Worm (Caenorhabditis elegans) whole organism, L4 larva: Measurements from ENCODE around the gene W08G11.5.

Experiments used
- D1046.2 ChIP-seq: fragments of 200-800 bp; sonication (Bioruptor generic); IDR thresholded peaks from 2 replicates; pipeline ENCODE4 v1.3.6; 2022; ENCODE audit warnings: missing genetic modification characterization, missing compliant biosample characterization
- F10B5.3 ChIP-seq: sonication (generic microtip); optimal IDR thresholded peaks from 2 replicates; lab custom pipeline; 2016; ENCODE audit warnings: mild to moderate bottlenecking, missing genetic modification characterization, missing compliant biosample characterization
- F26F4.8 ChIP-seq: fragments of 200-800 bp; sonication (Bioruptor generic); conservative IDR thresholded peaks from 2 replicates; pipeline ENCODE4 v1.3.6; 2022; ENCODE audit warnings: missing genetic modification characterization, missing compliant biosample characterization
- T20F7.1 ChIP-seq: fragments of 200-800 bp; sonication (Bioruptor generic); optimal IDR thresholded peaks from 2 replicates; lab custom pipeline; 2018; ENCODE audit warnings: mild to moderate bottlenecking, missing genetic modification characterization, missing compliant biosample characterization
- Y105C5A.15 ChIP-seq: fragments of 200-800 bp; sonication (Bioruptor generic); IDR thresholded peaks from 2 replicates; pipeline ENCODE4 v1.3.6; 2022; ENCODE audit warnings: missing genetic modification characterization, missing compliant biosample characterization
- Y75B8A.6 ChIP-seq: fragments of 200-800 bp; sonication (Bioruptor generic); IDR thresholded peaks from 2 replicates; pipeline ENCODE4 v1.3.6; 2022; ENCODE audit warnings: missing genetic modification reagents, missing genetic modification characterization, missing compliant biosample characterization
- attf-4 ChIP-seq: sonication (generic microtip); optimal IDR thresholded peaks from 3 replicates; lab custom pipeline; 2017; ENCODE audit warnings: missing biosample characterization, missing genetic modification characterization
- ceh-20 ChIP-seq: fragments of 200-800 bp; sonication (Bioruptor generic); IDR thresholded peaks from 2 replicates; pipeline ENCODE4 v1.3.6; 2022; ENCODE audit warnings: missing genetic modification reagents, missing genetic modification characterization, missing compliant biosample characterization
- ceh-44 ChIP-seq: fragments of 200-800 bp; sonication (Bioruptor generic); IDR thresholded peaks from 2 replicates; pipeline ENCODE4 v1.3.6; 2022; ENCODE audit warnings: missing genetic modification reagents, missing genetic modification characterization, missing compliant biosample characterization
- ceh-82 ChIP-seq: sonication (generic microtip); optimal IDR thresholded peaks from 2 replicates; lab custom pipeline; 2017; ENCODE audit warnings: missing biosample characterization, missing genetic modification characterization
- ces-1 ChIP-seq: fragments of 150-350 bp; sonication (generic microtip); optimal IDR thresholded peaks from 4 replicates; lab custom pipeline; 2014; ENCODE audit warnings: missing biosample characterization, missing genetic modification reagents, missing genetic modification characterization
- ctbp-1 ChIP-seq: fragments of 200-800 bp; sonication (Bioruptor generic); IDR thresholded peaks from 2 replicates; pipeline ENCODE4 v1.3.6; 2022; ENCODE audit warnings: missing genetic modification reagents, missing genetic modification characterization, missing compliant biosample characterization
- daf-19 ChIP-seq: fragments of 200-800 bp; sonication (Bioruptor generic); conservative IDR thresholded peaks from 2 replicates; pipeline ENCODE4 v1.3.6; 2022; ENCODE audit warnings: missing genetic modification characterization, missing compliant biosample characterization
- daf-8 ChIP-seq: fragments of 200-800 bp; sonication (Bioruptor generic); IDR thresholded peaks from 2 replicates; pipeline ENCODE4 v1.3.6; 2022; ENCODE audit warnings: missing genetic modification characterization, missing compliant biosample characterization
- dmd-6 ChIP-seq: fragments of 200-800 bp; sonication (Bioruptor generic); IDR thresholded peaks from 2 replicates; pipeline ENCODE4 v1.3.6; 2022; ENCODE audit warnings: missing genetic modification reagents, missing genetic modification characterization, missing compliant biosample characterization
- dpl-1 ChIP-seq: fragments of 150-350 bp; optimal IDR thresholded peaks from 2 replicates; lab custom pipeline; 2014; ENCODE audit warnings: missing biosample characterization, missing genetic modification reagents, missing genetic modification characterization
- egl-43 ChIP-seq: fragments of 200-800 bp; sonication (Bioruptor generic); IDR thresholded peaks from 2 replicates; pipeline ENCODE4 v1.3.6; 2022; ENCODE audit warnings: missing genetic modification reagents, missing genetic modification characterization, missing compliant biosample characterization
- fos-1 ChIP-seq: fragments of 150-350 bp; optimal IDR thresholded peaks from 2 replicates; lab custom pipeline; 2014; ENCODE audit warnings: missing biosample characterization, missing genetic modification characterization
- hlh-11 ChIP-seq: fragments of 200-800 bp; sonication (Bioruptor generic); optimal IDR thresholded peaks from 2 replicates; lab custom pipeline; 2018; ENCODE audit warnings: mild to moderate bottlenecking, missing genetic modification characterization, missing compliant biosample characterization
- hlh-30 ChIP-seq: sonication (generic microtip); optimal IDR thresholded peaks from 2 replicates; lab custom pipeline; 2017; ENCODE audit warnings: antibody characterized with exemption, mild to moderate bottlenecking, missing genetic modification characterization, missing compliant biosample characterization; ENCODE audit not compliant: insufficient read depth
- hmg-1.1 ChIP-seq: fragments of 200-800 bp; sonication (Bioruptor generic); IDR thresholded peaks from 2 replicates; pipeline ENCODE4 v1.3.6; 2022; ENCODE audit warnings: missing genetic modification reagents, missing genetic modification characterization, missing compliant biosample characterization
- jun-1 ChIP-seq: fragments of 150-350 bp; optimal IDR thresholded peaks from 2 replicates; lab custom pipeline; 2014; ENCODE audit warnings: missing biosample characterization, missing genetic modification reagents, missing genetic modification characterization
- lin-13 ChIP-seq: fragments of 150-350 bp; optimal IDR thresholded peaks from 2 replicates; lab custom pipeline; 2014; ENCODE audit warnings: missing biosample characterization, missing genetic modification reagents, missing genetic modification characterization
- lin-29 ChIP-seq: fragments of 200-800 bp; sonication (Bioruptor generic); IDR thresholded peaks from 2 replicates; pipeline ENCODE4 v1.3.6; 2022; ENCODE audit warnings: missing genetic modification reagents, missing genetic modification characterization, missing compliant biosample characterization
- lin-39 ChIP-seq: fragments of 150-350 bp; optimal IDR thresholded peaks from 2 replicates; lab custom pipeline; 2014; ENCODE audit warnings: missing biosample characterization, missing genetic modification reagents, missing genetic modification characterization
- lsy-2 ChIP-seq, 2 experiments: fragments of 150-350 bp in 1 of 2; sonication (generic microtip) in 1 of 2; optimal IDR thresholded peaks; 2 replicates each; lab custom pipeline; 2014 to 2017; ENCODE audit warnings: missing biosample characterization in 2 of 2, missing genetic modification characterization in 2 of 2
- mdt-29 ChIP-seq: fragments of 200-800 bp; sonication (Bioruptor generic); IDR thresholded peaks from 2 replicates; pipeline ENCODE4 v1.3.6; 2022; ENCODE audit warnings: missing genetic modification reagents, missing genetic modification characterization, missing compliant biosample characterization
- mes-2 ChIP-seq: sonication (generic microtip); optimal IDR thresholded peaks from 2 replicates; lab custom pipeline; 2016; ENCODE audit warnings: missing genotype, mild to moderate bottlenecking, missing genetic modification characterization, missing compliant biosample characterization; ENCODE audit not compliant: poor library complexity, severe bottlenecking
- mxl-3 ChIP-seq: fragments of 200-800 bp; sonication (Bioruptor generic); optimal IDR thresholded peaks from 2 replicates; lab custom pipeline; 2018; ENCODE audit warnings: mild to moderate bottlenecking, missing genetic modification characterization, missing compliant biosample characterization
- nhr-102 ChIP-seq: sonication (generic microtip); optimal IDR thresholded peaks from 2 replicates; lab custom pipeline; 2016; ENCODE audit warnings: mild to moderate bottlenecking, missing genetic modification characterization, moderate library complexity, missing compliant biosample characterization
- nhr-11 ChIP-seq: fragments of 150-350 bp; optimal IDR thresholded peaks from 2 replicates; lab custom pipeline; 2014; ENCODE audit warnings: missing biosample characterization, missing genetic modification characterization
- nhr-28 ChIP-seq: fragments of 150-350 bp; optimal IDR thresholded peaks from 2 replicates; lab custom pipeline; 2014; ENCODE audit warnings: missing biosample characterization, missing genetic modification characterization
- nhr-48 ChIP-seq: sonication (generic microtip); optimal IDR thresholded peaks from 2 replicates; lab custom pipeline; 2016; ENCODE audit warnings: mild to moderate bottlenecking, missing genetic modification characterization, missing compliant biosample characterization
- nhr-6 ChIP-seq: fragments of 150-350 bp; optimal IDR thresholded peaks from 2 replicates; lab custom pipeline; 2014; ENCODE audit warnings: missing biosample characterization, missing genetic modification characterization
- nhr-77 ChIP-seq: fragments of 150-350 bp; optimal IDR thresholded peaks from 2 replicates; lab custom pipeline; 2014; ENCODE audit warnings: missing biosample characterization, missing genetic modification characterization
- pha-4 ChIP-seq, 2 experiments: fragments of 150-350 bp in 1 of 2; fragments of 200-800 bp in 1 of 2; sonication (Bioruptor generic) in 1 of 2; IDR thresholded peaks in 1 of 2; optimal IDR thresholded peaks in 1 of 2; 2 replicates each; pipeline versions ENCODE4 v1.3.6 to Lab custom; 2014 to 2022; ENCODE audit warnings: missing genetic modification characterization in 2 of 2, missing genetic modification reagents in 2 of 2, missing biosample characterization in 1 of 2, missing compliant biosample characterization in 1 of 2
- pqm-1 ChIP-seq: sonication (generic microtip); optimal IDR thresholded peaks from 2 replicates; lab custom pipeline; 2017; ENCODE audit warnings: missing biosample characterization, missing genetic modification characterization
- rbr-2 ChIP-seq: sonication (generic microtip); optimal IDR thresholded peaks from 2 replicates; lab custom pipeline; 2016; ENCODE audit warnings: missing genotype, missing genetic modification characterization, missing compliant biosample characterization
- set-16 ChIP-seq: fragments of 200-800 bp; sonication (Bioruptor generic); IDR thresholded peaks from 2 replicates; pipeline ENCODE4 v1.3.6; 2022; ENCODE audit warnings: missing genetic modification reagents, missing genetic modification characterization, missing compliant biosample characterization
- snpc-1.2 ChIP-seq: fragments of 200-800 bp; sonication (Bioruptor generic); IDR thresholded peaks from 2 replicates; pipeline ENCODE4 v1.3.6; 2022; ENCODE audit warnings: missing genetic modification reagents, missing genetic modification characterization, missing compliant biosample characterization
- spr-3 ChIP-seq: fragments of 200-800 bp; sonication (Bioruptor generic); optimal IDR thresholded peaks from 2 replicates; lab custom pipeline; 2018; ENCODE audit warnings: mild to moderate bottlenecking, missing genetic modification characterization, missing compliant biosample characterization
- tag-97 ChIP-seq: fragments of 200-800 bp; sonication (Bioruptor generic); IDR thresholded peaks from 2 replicates; pipeline ENCODE4 v1.3.6; 2022; ENCODE audit warnings: missing genetic modification characterization, missing compliant biosample characterization
- unc-130 ChIP-seq: sonication (generic microtip); optimal IDR thresholded peaks from 2 replicates; lab custom pipeline; 2016; ENCODE audit warnings: missing genetic modification reagents, missing genetic modification characterization, missing compliant biosample characterization
- vab-7 ChIP-seq: fragments of 200-800 bp; sonication (Bioruptor generic); IDR thresholded peaks from 2 replicates; pipeline ENCODE4 v1.3.6; 2022; ENCODE audit warnings: missing genetic modification reagents, missing genetic modification characterization, missing compliant biosample characterization
- zag-1 ChIP-seq: fragments of 150-350 bp; optimal IDR thresholded peaks from 2 replicates; lab custom pipeline; 2014; ENCODE audit warnings: missing biosample characterization, missing genetic modification characterization
- zfp-2 ChIP-seq: sonication (generic microtip); optimal IDR thresholded peaks from 2 replicates; lab custom pipeline; 2016; ENCODE audit warnings: mild to moderate bottlenecking, missing genetic modification characterization, missing compliant biosample characterization
- zip-11 ChIP-seq: fragments of 200-800 bp; sonication (Bioruptor generic); IDR thresholded peaks from 2 replicates; pipeline ENCODE4 v1.3.6; 2022; ENCODE audit warnings: missing genetic modification characterization, missing compliant biosample characterization
- ztf-11 ChIP-seq: fragments of 150-350 bp; optimal IDR thresholded peaks from 2 replicates; lab custom pipeline; 2014; ENCODE audit warnings: missing biosample characterization, missing genetic modification characterization
- ztf-7 ChIP-seq: fragments of 150-350 bp; optimal IDR thresholded peaks from 2 replicates; lab custom pipeline; 2014; ENCODE audit warnings: missing biosample characterization, missing genetic modification characterization

W08G11.5 gene

DNA sequence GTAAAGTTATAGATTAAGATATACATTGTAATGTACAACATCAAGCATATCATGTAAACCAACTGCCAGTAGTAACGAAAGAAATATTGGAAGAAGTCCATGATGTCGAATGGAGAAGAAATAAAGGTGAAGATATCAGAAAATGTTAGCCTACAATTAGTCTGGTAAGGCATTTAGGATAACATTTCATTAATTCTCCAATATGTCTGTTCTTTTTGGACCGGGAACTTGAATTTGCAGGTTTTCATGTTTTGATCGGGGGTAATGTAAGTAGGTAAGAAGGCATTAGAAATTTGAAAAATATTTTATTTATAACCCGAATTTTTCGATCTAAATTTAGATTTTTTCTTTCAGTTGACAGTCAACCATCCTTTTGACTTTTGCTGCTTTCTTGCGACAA is 47.4 kb upstream of the W08G11.5 start, which contains the start of gene srd-63:
TSS of gene srd-63 (minus strand) at position 101 of the 400 bp plus-strand sequence.
- TF ChIP-seq pha-4 (GFP tag; IDR thresholded peaks at IDR 0.05; lab: Robert Waterston, UW) (no peak), pha-4 (tag; optimal IDR thresholded peaks at IDR 0.05; lab: Kevin White, UChicago) (no peak), pqm-1 (tag; lab: Kevin White, UChicago) (no peak), nhr-28 (tag; lab: Kevin White, UChicago) (no peak), dpl-1 (GFP tag; lab: Kevin White, UChicago) (no peak), ceh-20 (no peak), hlh-30 (tag; lab: Kevin White, UChicago) (no peak), ceh-82 (tag; lab: Kevin White, UChicago) (no peak), ces-1 (GFP tag; lab: Kevin White, UChicago) (no peak), lin-29 (GFP tag; lab: Robert Waterston, UW) (no peak), nhr-11 (tag; lab: Kevin White, UChicago) (no peak), nhr-6 (no peak), ctbp-1 (GFP tag; lab: Robert Waterston, UW) (no peak), fos-1 (tag; lab: Kevin White, UChicago) (no peak)

DNA sequence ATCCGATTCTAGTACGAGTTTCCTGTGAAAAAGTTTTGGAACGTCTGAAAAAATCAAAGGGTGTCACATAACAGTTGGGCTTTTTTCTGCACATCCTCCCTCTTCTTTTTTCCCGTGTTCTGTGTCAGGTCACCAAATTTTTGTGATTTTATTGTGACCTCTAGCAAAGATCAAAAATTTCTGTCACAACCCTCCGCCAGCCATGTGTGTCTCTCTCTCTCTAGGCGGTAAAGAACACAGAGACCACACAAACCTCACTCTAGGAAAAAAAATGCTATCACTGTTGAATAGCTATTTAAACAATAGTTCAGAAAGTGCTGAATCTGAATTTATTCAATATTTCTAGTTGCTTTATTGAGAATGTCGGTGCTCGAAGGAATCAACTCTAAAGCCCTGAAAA is 44.3 kb upstream of the W08G11.5 start, which contains the start of gene gst-44:
TSS of gene gst-44 (plus strand) at position 237 of the 400 bp plus-strand sequence.
- TF ChIP-seq Y105C5A.15 (GFP tag; lab: Robert Waterston, UW), result no peak
- TF ChIP-seq pha-4 (GFP tag; IDR thresholded peaks at IDR 0.05; lab: Robert Waterston, UW), result no peak
- no peak for TF ChIP-seq pha-4 (tag; optimal IDR thresholded peaks at IDR 0.05; lab: Kevin White, UChicago)
- no peak for TF ChIP-seq lsy-2 (tag; optimal IDR thresholded peaks at IDR 0.05; lab: Kevin White, UChicago)
- no peak for TF ChIP-seq Y75B8A.6 (GFP tag; lab: Robert Waterston, UW)
- TF ChIP-seq rbr-2, result no peak
- TF ChIP-seq vab-7, result no peak
- TF ChIP-seq lin-13, result no peak
- no peak for TF ChIP-seq hmg-1.1 (GFP tag; lab: Robert Waterston, UW)
- TF ChIP-seq nhr-6, result no peak
- no peak for TF ChIP-seq mdt-29 (GFP tag; lab: Robert Waterston, UW)
- no peak for TF ChIP-seq ztf-11
- TF ChIP-seq nhr-11 (tag; lab: Kevin White, UChicago), result no peak
- TF ChIP-seq egl-43 (GFP tag; lab: Robert Waterston, UW), result no peak
- TF ChIP-seq zag-1, result no peak
- TF ChIP-seq zip-11 (GFP tag; lab: Robert Waterston, UW), result no peak
- TF ChIP-seq dmd-6, result peak; percentile 86
- no peak for TF ChIP-seq set-16
- no peak for TF ChIP-seq nhr-48 (tag; lab: Kevin White, UChicago)
- no peak for TF ChIP-seq F10B5.3 (tag; lab: Kevin White, UChicago)
- TF ChIP-seq ceh-44 (GFP tag; lab: Robert Waterston, UW), result no peak
- no peak for TF ChIP-seq ceh-20
- no peak for TF ChIP-seq unc-130
- no peak for TF ChIP-seq D1046.2 (GFP tag; lab: Robert Waterston, UW)
- TF ChIP-seq tag-97 (GFP tag; lab: Robert Waterston, UW), result no peak
- peak; percentile 95 for TF ChIP-seq nhr-102
- TF ChIP-seq daf-8 (GFP tag; lab: Robert Waterston, UW), result no peak
- no peak for TF ChIP-seq T20F7.1 (GFP tag; lab: Kevin White, UChicago)
- no peak for TF ChIP-seq zfp-2
- TF ChIP-seq F26F4.8 (GFP tag; lab: Robert Waterston, UW), result no peak
- no peak for TF ChIP-seq hlh-30 (tag; lab: Kevin White, UChicago)
- TF ChIP-seq nhr-28 (tag; lab: Kevin White, UChicago), result peak; percentile 88
- TF ChIP-seq attf-4 (tag; lab: Kevin White, UChicago), result no peak
- no peak for TF ChIP-seq jun-1
- TF ChIP-seq lin-39, result no peak
- no peak for TF ChIP-seq snpc-1.2 (GFP tag; lab: Robert Waterston, UW)
- no peak for TF ChIP-seq mes-2 (tag; lab: Kevin White, UChicago)
- TF ChIP-seq pqm-1 (tag; lab: Kevin White, UChicago), result peak; percentile 31
- TF ChIP-seq hlh-11 (tag; lab: Kevin White, UChicago), result peak; percentile 45
- peak; percentile 67 for TF ChIP-seq mxl-3
- TF ChIP-seq ztf-7 (tag; lab: Kevin White, UChicago), result no peak
- no peak for TF ChIP-seq spr-3 (GFP tag; lab: Kevin White, UChicago)
- peak; percentile 11 for TF ChIP-seq nhr-77 (tag; lab: Kevin White, UChicago)
- no peak for TF ChIP-seq daf-19 (GFP tag; lab: Robert Waterston, UW)
